Worm (Caenorhabditis elegans) whole organism, L2 larva: ENCODE results near the gene smu-2.
"Not testable (repeated sequence)": the region's sequence is repeated elsewhere in the genome, so short reads cannot be mapped to it uniquely, and the experiment has no call there.

Experiments
- C34F6.9 ChIP-seq: fragments of 150-350 bp; optimal IDR thresholded peaks from 2 replicates; lab custom pipeline; 2014; ENCODE audit warnings: missing biosample characterization, missing genetic modification characterization
- F13H6.1 ChIP-seq: sonication (generic microtip); optimal IDR thresholded peaks from 2 replicates; lab custom pipeline; 2016; ENCODE audit warnings: missing genetic modification characterization, missing compliant biosample characterization
- Y55F3AM.14 ChIP-seq: fragments of 200-800 bp; sonication (Bioruptor generic); optimal IDR thresholded peaks from 2 replicates; lab custom pipeline; 2018; ENCODE audit warnings: mild to moderate bottlenecking, missing genetic modification characterization, missing compliant biosample characterization
- ZK546.5 ChIP-seq: sonication (generic microtip); optimal IDR thresholded peaks from 2 replicates; lab custom pipeline; 2017; ENCODE audit warnings: missing biosample characterization, missing genetic modification characterization
- alr-1 ChIP-seq: fragments of 150-350 bp; optimal IDR thresholded peaks from 2 replicates; lab custom pipeline; 2014; ENCODE audit warnings: missing biosample characterization, missing genetic modification characterization
- aly-2 ChIP-seq: fragments of 150-350 bp; optimal IDR thresholded peaks from 2 replicates; lab custom pipeline; 2014; ENCODE audit warnings: missing biosample characterization, missing genetic modification characterization
- ama-1 ChIP-seq: fragments of 150-350 bp; optimal IDR thresholded peaks from 2 replicates; lab custom pipeline; 2018; ENCODE audit warnings: inconsistent platforms
- ceh-16 ChIP-seq: fragments of 150-350 bp; optimal IDR thresholded peaks from 2 replicates; lab custom pipeline; 2014; ENCODE audit warnings: missing biosample characterization, missing genetic modification characterization
- crh-2 ChIP-seq: sonication (generic microtip); optimal IDR thresholded peaks from 2 replicates; lab custom pipeline; 2017; ENCODE audit warnings: missing biosample characterization, missing genetic modification characterization
- egl-27 ChIP-seq: sonication (generic microtip); optimal IDR thresholded peaks from 3 replicates; lab custom pipeline; 2017; ENCODE audit warnings: missing biosample characterization, missing genetic modification reagents, missing genetic modification characterization
- elt-1 ChIP-seq: fragments of 150-350 bp; optimal IDR thresholded peaks from 2 replicates; lab custom pipeline; 2014; ENCODE audit warnings: missing biosample characterization, missing genetic modification characterization
- fos-1 ChIP-seq: fragments of 150-350 bp; optimal IDR thresholded peaks from 2 replicates; lab custom pipeline; 2014; ENCODE audit warnings: missing biosample characterization, missing genetic modification characterization
- gmeb-1 ChIP-seq: fragments of 150-350 bp; optimal IDR thresholded peaks from 2 replicates; lab custom pipeline; 2014; ENCODE audit warnings: missing biosample characterization, missing genetic modification characterization
- lin-11 ChIP-seq: fragments of 150-350 bp; sonication (generic microtip); optimal IDR thresholded peaks from 2 replicates; lab custom pipeline; 2014; ENCODE audit warnings: missing biosample characterization, missing genetic modification characterization, inconsistent platforms, mixed read lengths
- lin-13 ChIP-seq: fragments of 150-350 bp; optimal IDR thresholded peaks from 2 replicates; lab custom pipeline; 2014; ENCODE audit warnings: missing biosample characterization, missing genetic modification reagents, missing genetic modification characterization
- lsy-2 ChIP-seq, 2 experiments: fragments of 150-350 bp in 1 of 2; sonication (generic microtip) in 1 of 2; optimal IDR thresholded peaks; 2 replicates each; lab custom pipeline; 2014 to 2017; ENCODE audit warnings: missing biosample characterization in 2 of 2, missing genetic modification characterization in 2 of 2
- mdl-1 ChIP-seq, 2 experiments: fragments of 150-350 bp in 1 of 2; sonication (generic microtip) in 1 of 2; optimal IDR thresholded peaks; 2 replicates each; lab custom pipeline; 2017; ENCODE audit warnings: missing biosample characterization in 2 of 2, missing genetic modification characterization in 2 of 2
- nhr-10 ChIP-seq: sonication (generic microtip); optimal IDR thresholded peaks from 2 replicates; lab custom pipeline; 2017; ENCODE audit warnings: missing biosample characterization, missing genetic modification characterization
- nhr-12 ChIP-seq: fragments of 150-350 bp; optimal IDR thresholded peaks from 2 replicates; lab custom pipeline; 2014; ENCODE audit warnings: missing biosample characterization, missing genetic modification characterization
- nhr-129 ChIP-seq: fragments of 150-350 bp; optimal IDR thresholded peaks from 2 replicates; lab custom pipeline; 2014; ENCODE audit warnings: missing biosample characterization, missing genetic modification characterization
- nhr-21 ChIP-seq: fragments of 150-350 bp; optimal IDR thresholded peaks from 2 replicates; lab custom pipeline; 2014; ENCODE audit warnings: missing biosample characterization, missing genetic modification characterization
- nhr-237 ChIP-seq: fragments of 150-350 bp; optimal IDR thresholded peaks from 2 replicates; lab custom pipeline; 2014; ENCODE audit warnings: missing biosample characterization, missing genetic modification characterization
- nhr-25 ChIP-seq: fragments of 150-350 bp; sonication (generic microtip); optimal IDR thresholded peaks from 3 replicates; lab custom pipeline; 2014; ENCODE audit warnings: missing biosample characterization, missing genetic modification characterization
- skn-1 ChIP-seq: sonication (generic microtip); optimal IDR thresholded peaks from 2 replicates; lab custom pipeline; 2017; ENCODE audit warnings: missing biosample characterization, missing genetic modification characterization
- sma-3 ChIP-seq: sonication (generic microtip); optimal IDR thresholded peaks from 2 replicates; lab custom pipeline; 2016; ENCODE audit warnings: missing genetic modification reagents, missing genetic modification characterization, missing compliant biosample characterization
- sma-9 ChIP-seq, 2 experiments: fragments of 150-350 bp in 1 of 2; sonication (generic microtip) in 1 of 2; optimal IDR thresholded peaks; 2 replicates each; lab custom pipeline; 2014 to 2016; ENCODE audit warnings: missing genetic modification characterization in 2 of 2, mild to moderate bottlenecking in 1 of 2, missing biosample characterization in 1 of 2, missing compliant biosample characterization in 1 of 2, missing genetic modification reagents in 1 of 2, moderate library complexity in 1 of 2
- snpc-4 ChIP-seq: fragments of 150-350 bp; optimal IDR thresholded peaks from 2 replicates; lab custom pipeline; 2014; ENCODE audit warnings: missing biosample characterization, missing genetic modification characterization
- unc-39 ChIP-seq: fragments of 150-350 bp; optimal IDR thresholded peaks from 2 replicates; lab custom pipeline; 2014; ENCODE audit warnings: missing biosample characterization, missing genetic modification characterization
- unc-55 ChIP-seq: fragments of 150-350 bp; sonication (generic microtip); optimal IDR thresholded peaks from 3 replicates; lab custom pipeline; 2014; ENCODE audit warnings: missing biosample characterization, missing genetic modification reagents, missing genetic modification characterization
- unc-62 ChIP-seq: fragments of 150-350 bp; optimal IDR thresholded peaks from 2 replicates; lab custom pipeline; 2014; ENCODE audit warnings: missing biosample characterization, missing genetic modification reagents, missing genetic modification characterization
- zag-1 ChIP-seq: fragments of 150-350 bp; optimal IDR thresholded peaks from 2 replicates; lab custom pipeline; 2014; ENCODE audit warnings: missing biosample characterization, missing genetic modification characterization
- ztf-1 ChIP-seq: fragments of 200-800 bp; sonication (Bioruptor generic); conservative IDR thresholded peaks from 2 replicates; pipeline ENCODE4 v1.3.6; 2022; ENCODE audit warnings: missing genetic modification characterization, missing compliant biosample characterization

smu-2 gene

DNA sequence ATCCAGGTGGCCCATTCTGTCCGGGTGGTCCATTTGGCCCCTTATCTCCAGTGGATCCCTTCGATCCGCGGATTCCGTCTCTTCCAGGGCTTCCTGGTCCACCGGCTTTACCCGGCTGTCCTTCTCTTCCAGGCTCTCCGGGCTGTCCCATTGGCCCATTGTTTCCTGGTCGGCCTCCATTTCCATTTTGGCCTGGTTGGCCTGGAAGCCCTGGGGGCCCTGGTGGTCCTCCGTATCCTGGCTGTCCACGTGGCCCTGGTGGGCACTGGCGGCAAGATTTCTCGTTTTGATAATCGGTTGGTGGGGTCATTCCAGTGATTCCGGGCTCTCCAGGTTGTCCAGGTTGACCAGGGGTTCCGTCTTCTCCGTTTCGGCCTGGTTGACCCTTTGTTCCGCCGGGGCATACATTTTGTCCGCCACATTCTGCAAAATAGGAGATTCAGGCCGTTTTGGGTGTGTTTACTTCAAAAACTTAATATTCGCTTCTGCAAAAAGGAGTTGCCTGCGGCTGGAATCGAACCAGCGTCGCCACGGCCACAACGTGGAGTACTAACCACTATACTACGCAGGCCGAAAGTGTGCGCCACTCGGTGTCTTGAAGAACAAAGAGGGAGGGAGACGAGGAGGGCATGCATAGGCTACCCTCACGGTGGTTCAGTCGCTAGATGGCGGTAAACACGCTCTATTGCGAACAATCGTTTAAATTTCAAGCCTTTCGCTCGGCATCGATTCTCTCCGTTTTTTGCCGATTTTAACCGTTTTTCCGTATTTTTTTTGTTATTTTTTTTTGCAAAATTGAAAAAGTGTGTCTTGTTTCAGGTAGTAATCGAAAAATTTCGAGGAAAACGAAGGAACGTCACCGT lies 39.0 kb downstream of the smu-2 start, which contains the start of gene W09G10.9:
W09G10.9 (plus strand) TSS at position 813 of the 863 bp plus-strand sequence.
- TF ChIP-seq unc-62, result no peak
- peak; percentile 49 for TF ChIP-seq sma-3
- no peak for TF ChIP-seq elt-1 (tag; lab: Kevin White, UChicago)
- TF ChIP-seq ceh-16, result peak; percentile 24
- peak; percentile 15 for TF ChIP-seq nhr-25
- no peak for TF ChIP-seq skn-1 (tag; lab: Kevin White, UChicago)
- TF ChIP-seq crh-2, result peak; percentile 60
- peak; percentile 45 for TF ChIP-seq F13H6.1 (tag; lab: Kevin White, UChicago)
- peak; percentile 65 for TF ChIP-seq lin-13 (GFP tag; lab: Kevin White, UChicago)
- TF ChIP-seq lin-11 (tag; lab: Kevin White, UChicago), result peak; percentile 12
- no peak for TF ChIP-seq snpc-4 (tag; lab: Kevin White, UChicago)
- TF ChIP-seq fos-1 (tag; lab: Kevin White, UChicago), result peak; percentile 53
- TF ChIP-seq C34F6.9 (tag; lab: Kevin White, UChicago), result peak; percentile 39
- peak; percentile 60 for TF ChIP-seq unc-55 (GFP tag; lab: Kevin White, UChicago)
- peak; percentile 62 for TF ChIP-seq sma-9 (GFP tag; optimal IDR thresholded peaks at IDR 0.05; lab: Kevin White, UChicago)
- TF ChIP-seq sma-9 (tag; optimal IDR thresholded peaks at IDR 0.05; lab: Kevin White, UChicago), result no peak
- TF ChIP-seq zag-1 (tag; lab: Kevin White, UChicago), result peak; percentile 64
- TF ChIP-seq lsy-2 (tag; optimal IDR thresholded peaks at IDR 0.05; lab: Kevin White, UChicago), result peak; percentile 74 to 78
- TF ChIP-seq nhr-129 (tag; lab: Kevin White, UChicago), result peak; percentile 66

DNA sequence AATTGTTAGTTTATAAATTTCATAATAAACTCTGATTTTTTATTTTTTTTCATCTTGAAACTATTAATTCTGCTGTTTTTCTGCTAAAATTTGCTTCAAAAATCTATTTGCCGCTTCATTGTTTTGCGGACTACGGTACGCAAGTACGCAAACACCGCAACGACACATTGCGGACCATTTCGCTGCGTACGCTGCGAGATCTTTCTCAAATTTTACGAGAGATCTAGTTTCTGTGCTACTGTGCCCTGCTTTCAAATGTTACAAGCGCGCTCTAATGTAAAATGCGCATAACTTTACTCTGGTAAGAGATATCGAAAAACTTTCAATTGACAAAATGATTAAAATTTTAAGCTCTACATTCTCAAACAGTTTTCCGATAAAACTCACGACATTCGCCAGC lies 41.3 kb downstream of the smu-2 start:
- TF ChIP-seq nhr-25, result peak; percentile 61
- TF ChIP-seq lsy-2 (tag; optimal IDR thresholded peaks at IDR 0.05; lab: Kevin White, UChicago), result peak; percentile 89 to 97
- peak; percentile 67 for TF ChIP-seq lin-13 (GFP tag; lab: Kevin White, UChicago)
- TF ChIP-seq unc-55 (GFP tag; lab: Kevin White, UChicago), result peak; percentile 87
- peak; percentile 48 for TF ChIP-seq gmeb-1 (tag; lab: Kevin White, UChicago)
- peak; percentile 32 for TF ChIP-seq sma-3
- peak; percentile 55 for TF ChIP-seq sma-9 (GFP tag; optimal IDR thresholded peaks at IDR 0.05; lab: Kevin White, UChicago)
- not testable (repeated sequence) for TF ChIP-seq sma-9 (tag; optimal IDR thresholded peaks at IDR 0.05; lab: Kevin White, UChicago)
- TF ChIP-seq lin-11 (tag; lab: Kevin White, UChicago), result peak; percentile 4
- TF ChIP-seq crh-2, result peak; percentile 43
- peak; percentile 56 for TF ChIP-seq F13H6.1 (tag; lab: Kevin White, UChicago)
- peak; percentile 73 for TF ChIP-seq nhr-129 (tag; lab: Kevin White, UChicago)
- peak; percentile 6 for TF ChIP-seq ZK546.5 (tag; lab: Kevin White, UChicago)
- TF ChIP-seq C34F6.9 (tag; lab: Kevin White, UChicago), result peak; percentile 68
- TF ChIP-seq zag-1 (tag; lab: Kevin White, UChicago), result peak; percentile 20

DNA sequence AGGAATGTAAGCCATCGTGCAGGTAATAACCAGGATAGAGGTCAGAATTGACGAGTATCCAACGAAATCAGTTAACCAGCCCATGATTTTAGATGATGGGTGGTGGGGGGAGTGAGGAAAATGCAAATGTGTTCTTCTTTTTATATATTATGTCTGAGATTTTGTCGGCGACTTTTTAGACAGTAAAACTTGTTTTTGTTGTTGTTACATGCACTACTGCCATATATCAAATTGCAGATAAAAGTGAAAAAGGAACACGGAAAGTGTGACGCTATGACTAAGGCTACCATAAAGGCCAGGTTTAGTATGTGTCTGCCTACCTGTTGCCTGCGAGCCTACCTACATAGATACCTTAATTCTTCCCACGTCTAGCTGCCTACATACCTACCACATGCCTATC lies 41.9 kb downstream of the smu-2 start, which contains the start of gene col-72:
col-72 (minus strand) TSS at position 101 of the 400 bp plus-strand sequence.
- TF ChIP-seq unc-39 (no peak), lin-11 (tag; lab: Kevin White, UChicago) (no peak), fos-1 (tag; lab: Kevin White, UChicago) (no peak), nhr-10 (tag; lab: Kevin White, UChicago) (no peak), egl-27 (tag; lab: Kevin White, UChicago) (no peak), nhr-12 (tag; lab: Kevin White, UChicago) (no peak)

DNA sequence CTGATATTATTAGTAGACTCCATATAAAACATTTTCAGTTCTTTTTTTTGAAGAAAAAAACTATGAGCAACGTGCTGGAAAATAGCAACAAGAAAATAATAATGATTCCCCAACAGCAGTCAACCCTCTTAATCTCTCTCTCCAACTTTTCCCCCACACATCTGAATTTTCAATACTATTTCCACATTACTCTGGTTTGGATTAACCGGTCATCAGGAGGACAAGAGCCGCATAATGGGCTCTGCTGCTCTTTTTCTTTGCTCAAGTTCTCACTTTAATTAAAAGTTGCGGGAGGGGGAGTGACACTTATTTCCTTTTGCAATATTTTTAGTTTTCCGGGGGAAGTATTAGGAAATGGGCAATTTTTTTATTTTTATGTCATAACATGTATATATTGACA lies 45.3 kb downstream of the smu-2 start:
- no peak for TF ChIP-seq nhr-25
- no peak for TF ChIP-seq mdl-1 (tag; optimal IDR thresholded peaks at IDR 0.05; lab: Kevin White, UChicago)
- TF ChIP-seq unc-39, result no peak
- no peak for TF ChIP-seq aly-2 (tag; lab: Kevin White, UChicago)
- no peak for TF ChIP-seq nhr-21
- TF ChIP-seq ama-1 (lab: Kevin White, UChicago), result no peak
- no peak for TF ChIP-seq ceh-16
- TF ChIP-seq alr-1 (tag; lab: Kevin White, UChicago), result no peak
- TF ChIP-seq Y55F3AM.14 (GFP tag; lab: Kevin White, UChicago), result no peak

DNA sequence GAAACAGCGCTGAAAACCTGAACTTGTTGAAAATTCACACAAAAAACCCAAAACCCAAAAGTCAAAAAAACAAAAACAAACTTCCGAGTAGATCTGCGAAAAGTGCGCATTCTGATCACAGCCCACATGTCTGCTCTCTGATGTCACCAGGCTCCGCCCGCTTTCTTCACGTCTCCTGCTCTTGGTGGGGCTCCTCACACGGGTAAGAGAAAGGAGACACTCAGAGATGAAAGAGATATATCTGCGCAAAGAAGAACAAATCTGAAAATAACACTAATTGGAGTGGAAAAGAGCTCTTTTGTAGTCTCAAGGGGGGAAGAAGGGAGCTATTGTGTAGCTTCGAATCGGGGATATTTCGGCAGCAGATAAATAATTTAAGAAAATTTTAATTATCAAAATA lies 46.0 kb downstream of the smu-2 start, which contains the start of gene ncs-6:
ncs-6 (minus strand) TSS at position 261 of the 400 bp plus-strand sequence.
- no peak for TF ChIP-seq nhr-237 (tag; lab: Kevin White, UChicago)
- TF ChIP-seq snpc-4 (tag; lab: Kevin White, UChicago), result no peak
- peak; percentile 7 for TF ChIP-seq C34F6.9 (tag; lab: Kevin White, UChicago)
- TF ChIP-seq ztf-1 (GFP tag; lab: Robert Waterston, UW), result no peak
- TF ChIP-seq lin-13 (GFP tag; lab: Kevin White, UChicago), result no peak
